Worm (Caenorhabditis elegans): ENCODE measurements around the gene C49A9.3.

The C49A9.3 gene

ce11 chrIV:6266499-6266898 lies 44.6 kb downstream of the C49A9.3 start, which contains the start of gene srv-29:
srv-29 (minus strand) TSS chrIV:6266599.
- TF ChIP-seq daf-12 (tag; optimal IDR thresholded peaks at IDR 0.05) = no peak
- TF ChIP-seq zfp-3 (GFP tag; conservative IDR thresholded peaks at IDR 0.05) = no peak
- TF ChIP-seq tra-1 (GFP tag; IDR thresholded peaks at IDR 0.05) = no peak
- TF ChIP-seq T26A8.4 (GFP tag; IDR thresholded peaks at IDR 0.05) = no peak
- no peak for TF ChIP-seq nhr-48 (tag; optimal IDR thresholded peaks at IDR 0.05)
- no peak for TF ChIP-seq nhr-111 (GFP tag; optimal IDR thresholded peaks at IDR 0.05)
- TF ChIP-seq mxl-3 (GFP tag; optimal IDR thresholded peaks at IDR 0.05) = no peak
- TF ChIP-seq ceh-20 (GFP tag; IDR thresholded peaks at IDR 0.05) = no peak
- no peak for TF ChIP-seq vab-7 (GFP tag; IDR thresholded peaks at IDR 0.05)

DNA sequence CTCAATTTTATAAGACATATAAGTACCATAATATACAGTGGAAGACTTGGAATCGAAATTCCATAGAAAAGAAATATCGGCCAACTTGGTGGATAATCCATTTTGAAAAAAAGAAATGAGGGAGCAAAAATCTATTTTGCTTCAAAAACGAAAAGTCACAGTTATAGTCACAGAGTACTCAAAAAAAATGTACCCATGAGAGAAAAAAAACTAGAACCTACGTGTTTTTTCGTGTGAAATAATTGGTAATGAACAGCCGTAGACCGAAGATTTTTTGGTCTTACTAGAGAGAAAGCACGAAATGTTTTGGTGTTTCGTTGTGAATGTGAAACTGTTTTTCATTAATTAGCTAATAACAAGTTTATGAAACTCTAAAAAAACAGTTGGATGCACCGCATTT lies 47.5 kb downstream of the C49A9.3 start, which contains the start of gene srv-30:
Gene srv-30 (minus strand): TSS at position 101 of the 400 bp plus-strand sequence.
- TF ChIP-seq ceh-28 (tag; optimal IDR thresholded peaks at IDR 0.05) (no peak), unc-62 (GFP tag; optimal IDR thresholded peaks at IDR 0.05 in 1 of 2) (peak in 1 of 2 experiments; percentile 42), unc-62 (tag; optimal IDR thresholded peaks at IDR 0.05) (no peak)

ce11 chrIV:6271923-6272322 lies 50.0 kb downstream of the C49A9.3 start, which contains the start of gene srv-31:
srv-31 (minus strand) TSS chrIV:6272023.
- TF ChIP-seq mxl-3 (GFP tag; optimal IDR thresholded peaks at IDR 0.05) (no peak), Y75B8A.6 (GFP tag; IDR thresholded peaks at IDR 0.05) (no peak), unc-39 (tag; optimal IDR thresholded peaks at IDR 0.05) (no peak), zip-2 (tag; optimal IDR thresholded peaks at IDR 0.05) (no peak), lim-7 (GFP tag; IDR thresholded peaks at IDR 0.05) (no peak)
